Worm (Caenorhabditis elegans) whole organism, L3 larva: ENCODE data around the gene F54F7.3.

Experiments used
- R02D3.7 ChIP-seq: fragments of 150-350 bp; optimal IDR thresholded peaks from 2 replicates; lab custom pipeline; 2014; ENCODE audit warnings: missing biosample characterization, missing genetic modification characterization
- ZK546.5 ChIP-seq: sonication (generic microtip); optimal IDR thresholded peaks from 2 replicates; lab custom pipeline; 2017; ENCODE audit warnings: missing biosample characterization, missing genetic modification characterization
- aly-2 ChIP-seq: fragments of 150-350 bp; optimal IDR thresholded peaks from 2 replicates; lab custom pipeline; 2014; ENCODE audit warnings: missing biosample characterization, missing genetic modification characterization
- ceh-16 ChIP-seq: sonication (generic microtip); optimal IDR thresholded peaks from 2 replicates; lab custom pipeline; 2017; ENCODE audit warnings: missing biosample characterization, missing genetic modification characterization
- ceh-28 ChIP-seq: fragments of 150-350 bp; optimal IDR thresholded peaks from 2 replicates; lab custom pipeline; 2014; ENCODE audit warnings: missing biosample characterization, missing genetic modification reagents, missing genetic modification characterization
- ceh-82 ChIP-seq: fragments of 150-350 bp; optimal IDR thresholded peaks from 2 replicates; lab custom pipeline; 2014; ENCODE audit warnings: missing biosample characterization, missing genetic modification characterization
- daf-12 ChIP-seq: fragments of 150-350 bp; optimal IDR thresholded peaks from 2 replicates; lab custom pipeline; 2014; ENCODE audit warnings: missing biosample characterization, missing genetic modification reagents, missing genetic modification characterization
- egl-27 ChIP-seq: sonication (generic microtip); optimal IDR thresholded peaks from 4 replicates; lab custom pipeline; 2017; ENCODE audit warnings: missing biosample characterization, missing genetic modification reagents, missing genetic modification characterization
- egl-5 ChIP-seq: fragments of 150-350 bp; optimal IDR thresholded peaks from 2 replicates; lab custom pipeline; 2017; ENCODE audit warnings: missing biosample characterization, missing genetic modification reagents, missing genetic modification characterization, inconsistent platforms
- elt-2 ChIP-seq: sonication (generic microtip); optimal IDR thresholded peaks from 2 replicates; lab custom pipeline; 2016; ENCODE audit warnings: missing genetic modification reagents, mild to moderate bottlenecking, missing genetic modification characterization, missing compliant biosample characterization
- eor-1 ChIP-seq, 2 experiments: fragments of 150-350 bp; optimal IDR thresholded peaks; 2 replicates each; lab custom pipeline; 2014 to 2018; ENCODE audit warnings: missing biosample characterization in 2 of 2, missing genetic modification characterization in 2 of 2
- fkh-10 ChIP-seq: sonication (generic microtip); optimal IDR thresholded peaks from 2 replicates; lab custom pipeline; 2017; ENCODE audit warnings: missing biosample characterization, missing genetic modification reagents, missing genetic modification characterization
- fkh-2 ChIP-seq: fragments of 150-350 bp; optimal IDR thresholded peaks from 2 replicates; lab custom pipeline; 2014; ENCODE audit warnings: missing biosample characterization, missing genetic modification reagents, missing genetic modification characterization
- fos-1 ChIP-seq: fragments of 150-350 bp; optimal IDR thresholded peaks from 2 replicates; lab custom pipeline; 2014; ENCODE audit warnings: missing biosample characterization, missing genetic modification characterization
- hmg-11 ChIP-seq: sonication (generic microtip); optimal IDR thresholded peaks from 2 replicates; lab custom pipeline; 2016; ENCODE audit warnings: missing genetic modification characterization, missing compliant biosample characterization
- jun-1 ChIP-seq: fragments of 150-350 bp; optimal IDR thresholded peaks from 2 replicates; lab custom pipeline; 2014; ENCODE audit warnings: missing biosample characterization, missing genetic modification reagents, missing genetic modification characterization
- lin-15B ChIP-seq: fragments of 150-350 bp; optimal IDR thresholded peaks from 2 replicates; lab custom pipeline; 2014; ENCODE audit warnings: missing biosample characterization, missing genetic modification characterization
- lin-39 ChIP-seq: fragments of 150-350 bp; optimal IDR thresholded peaks from 2 replicates; lab custom pipeline; 2018; ENCODE audit warnings: missing biosample characterization, missing genetic modification reagents, missing genetic modification characterization
- mdl-1 ChIP-seq: fragments of 150-350 bp; optimal IDR thresholded peaks from 2 replicates; lab custom pipeline; 2014; ENCODE audit warnings: missing biosample characterization, missing genetic modification characterization
- mml-1 ChIP-seq: fragments of 150-350 bp; sonication (generic microtip); optimal IDR thresholded peaks from 3 replicates; lab custom pipeline; 2014; ENCODE audit warnings: missing biosample characterization, missing genetic modification characterization
- nfya-1 ChIP-seq: sonication (generic microtip); optimal IDR thresholded peaks from 2 replicates; lab custom pipeline; 2017; ENCODE audit warnings: missing genetic modification characterization, mild to moderate bottlenecking, missing compliant biosample characterization, antibody characterized with exemption, moderate library complexity; ENCODE audit not compliant: insufficient read depth
- nhr-11 ChIP-seq: fragments of 150-350 bp; optimal IDR thresholded peaks from 2 replicates; lab custom pipeline; 2014; ENCODE audit warnings: missing biosample characterization, missing genetic modification characterization
- nhr-12 ChIP-seq: fragments of 150-350 bp; optimal IDR thresholded peaks from 2 replicates; lab custom pipeline; 2014; ENCODE audit warnings: missing biosample characterization, missing genetic modification characterization
- nhr-23 ChIP-seq: fragments of 150-350 bp; optimal IDR thresholded peaks from 2 replicates; lab custom pipeline; 2014; ENCODE audit warnings: missing biosample characterization, missing genetic modification reagents, missing genetic modification characterization
- nhr-237 ChIP-seq: fragments of 150-350 bp; optimal IDR thresholded peaks from 2 replicates; lab custom pipeline; 2014; ENCODE audit warnings: missing biosample characterization, missing genetic modification characterization
- nhr-25 ChIP-seq: sonication (generic microtip); optimal IDR thresholded peaks from 2 replicates; lab custom pipeline; 2017; ENCODE audit warnings: missing biosample characterization, missing genetic modification characterization
- nhr-28 ChIP-seq: fragments of 150-350 bp; optimal IDR thresholded peaks from 2 replicates; lab custom pipeline; 2014; ENCODE audit warnings: missing biosample characterization, missing genetic modification characterization
- nhr-43 ChIP-seq: sonication (generic microtip); optimal IDR thresholded peaks from 2 replicates; lab custom pipeline; 2016; ENCODE audit warnings: mild to moderate bottlenecking, missing genetic modification characterization, missing compliant biosample characterization; ENCODE audit not compliant: poor library complexity, severe bottlenecking
- nhr-67 ChIP-seq: fragments of 150-350 bp; optimal IDR thresholded peaks from 2 replicates; lab custom pipeline; 2014; ENCODE audit warnings: missing biosample characterization, missing genetic modification characterization
- nhr-76 ChIP-seq: fragments of 150-350 bp; sonication (generic microtip); optimal IDR thresholded peaks from 5 replicates; lab custom pipeline; 2014; ENCODE audit warnings: missing biosample characterization, missing genetic modification characterization
- pha-4 ChIP-seq: fragments of 150-350 bp; optimal IDR thresholded peaks from 2 replicates; lab custom pipeline; 2014; ENCODE audit warnings: missing biosample characterization, missing genetic modification reagents, missing genetic modification characterization
- pqm-1 ChIP-seq: fragments of 150-350 bp; optimal IDR thresholded peaks from 2 replicates; lab custom pipeline; 2017; ENCODE audit warnings: missing biosample characterization, missing genetic modification characterization, inconsistent platforms
- skn-1 ChIP-seq: fragments of 150-350 bp; optimal IDR thresholded peaks from 2 replicates; lab custom pipeline; 2014; ENCODE audit warnings: missing biosample characterization, missing genetic modification characterization
- snpc-4 ChIP-seq: fragments of 150-350 bp; optimal IDR thresholded peaks from 2 replicates; lab custom pipeline; 2014; ENCODE audit warnings: missing biosample characterization, missing genetic modification characterization
- unc-62 ChIP-seq: fragments of 150-350 bp; sonication (generic microtip); optimal IDR thresholded peaks from 4 replicates; lab custom pipeline; 2014; ENCODE audit warnings: missing biosample characterization, missing genetic modification reagents, missing genetic modification characterization
- ztf-11 ChIP-seq: fragments of 150-350 bp; optimal IDR thresholded peaks from 2 replicates; lab custom pipeline; 2014; ENCODE audit warnings: missing biosample characterization, missing genetic modification characterization
- ztf-4 ChIP-seq: fragments of 150-350 bp; optimal IDR thresholded peaks from 2 replicates; lab custom pipeline; 2014; ENCODE audit warnings: missing biosample characterization, missing genetic modification characterization

F54F7.3 gene

ce11 chrX:11863307-11863706, 13.3 kb upstream of the F54F7.3 start, which contains the start of gene F54F7.10:
F54F7.10 (plus strand) TSS chrX:11863607.
- no peak for TF ChIP-seq ZK546.5 (tag; lab: Kevin White, UChicago)
- no peak for TF ChIP-seq egl-27
- no peak for TF ChIP-seq pqm-1 (tag; lab: Kevin White, UChicago)
- TF ChIP-seq lin-39 (tag; lab: Kevin White, UChicago), result no peak
- no peak for TF ChIP-seq fos-1 (tag; lab: Kevin White, UChicago)
- no peak for TF ChIP-seq mdl-1
- TF ChIP-seq nhr-237 (tag; lab: Kevin White, UChicago), result no peak
- no peak for TF ChIP-seq daf-12 (tag; lab: Kevin White, UChicago)
- TF ChIP-seq eor-1 (tag; optimal IDR thresholded peaks at IDR 0.05; lab: Kevin White, UChicago), result no peak
- TF ChIP-seq elt-2 (tag; lab: Kevin White, UChicago), result no peak
- no peak for TF ChIP-seq nhr-11 (tag; lab: Kevin White, UChicago)
- TF ChIP-seq nfya-1, result no peak

- TF ChIP-seq nhr-237 (tag; lab: Kevin White, UChicago) (no peak), R02D3.7 (tag; lab: Kevin White, UChicago) (no peak), ztf-4 (tag; lab: Kevin White, UChicago) (no peak), mml-1 (tag; lab: Kevin White, UChicago) (no peak), ceh-82 (tag; lab: Kevin White, UChicago) (no peak), nhr-43 (no peak), snpc-4 (tag; lab: Kevin White, UChicago) (no peak), jun-1 (tag; lab: Kevin White, UChicago) (no peak), ceh-28 (tag; lab: Kevin White, UChicago) (no peak), unc-62 (GFP tag; lab: Kevin White, UChicago) (no peak), skn-1 (tag; lab: Kevin White, UChicago) (no peak), pha-4 (tag; lab: Kevin White, UChicago) (no peak), aly-2 (no peak), fkh-10 (GFP tag; lab: Kevin White, UChicago) (no peak), nhr-28 (tag; lab: Kevin White, UChicago) (no peak), pqm-1 (tag; lab: Kevin White, UChicago) (no peak), nhr-76 (tag; lab: Kevin White, UChicago) (no peak), ceh-16 (tag; lab: Kevin White, UChicago) (no peak)
Observed at ce11 chrX:11857178-11857577, 7.2 kb upstream of the F54F7.3 start, which contains the start of gene mes-1. mes-1 (plus strand) TSS chrX:11857478.

ce11 chrX:11856214-11856613, 6.2 kb upstream of the F54F7.3 start:
- TF ChIP-seq fkh-2 (tag; lab: Kevin White, UChicago), result no peak
- no peak for TF ChIP-seq nfya-1
- TF ChIP-seq ztf-4 (tag; lab: Kevin White, UChicago), result no peak
- no peak for TF ChIP-seq jun-1 (tag; lab: Kevin White, UChicago)
- TF ChIP-seq egl-5 (tag; lab: Kevin White, UChicago), result no peak
- no peak for TF ChIP-seq nhr-43
- TF ChIP-seq nhr-23, result no peak
- TF ChIP-seq unc-62 (GFP tag; lab: Kevin White, UChicago), result no peak
- no peak for TF ChIP-seq nhr-28 (tag; lab: Kevin White, UChicago)
- TF ChIP-seq lin-15B (tag; lab: Kevin White, UChicago), result no peak
- TF ChIP-seq nhr-67 (tag; lab: Kevin White, UChicago), result no peak
- TF ChIP-seq daf-12 (tag; lab: Kevin White, UChicago), result no peak

ce11 chrX:11854903-11855302, 4.9 kb upstream of the F54F7.3 start, which contains the start of gene F54F7.8:
F54F7.8 (minus strand) TSS chrX:11855003.
- no peak for TF ChIP-seq nhr-23
- TF ChIP-seq nhr-237 (tag; lab: Kevin White, UChicago), result no peak
- no peak for TF ChIP-seq nhr-12 (tag; lab: Kevin White, UChicago)
- no peak for TF ChIP-seq hmg-11 (tag; lab: Kevin White, UChicago)

- peak; percentile 67 for TF ChIP-seq elt-2 (tag; lab: Kevin White, UChicago)
- TF ChIP-seq hmg-11 (tag; lab: Kevin White, UChicago), result no peak
- TF ChIP-seq ztf-11, result no peak
- TF ChIP-seq fkh-10 (GFP tag; lab: Kevin White, UChicago), result no peak
- TF ChIP-seq nhr-76 (tag; lab: Kevin White, UChicago), result no peak
- TF ChIP-seq nhr-12 (tag; lab: Kevin White, UChicago), result no peak
- no peak for TF ChIP-seq nhr-25 (tag; lab: Kevin White, UChicago)
- peak; percentile 56 for TF ChIP-seq pqm-1 (tag; lab: Kevin White, UChicago)
- TF ChIP-seq fos-1 (tag; lab: Kevin White, UChicago), result no peak
- no peak for TF ChIP-seq daf-12 (tag; lab: Kevin White, UChicago)
- TF ChIP-seq, all 47 proteins: peak for 2
Observed at ce11 chrX:11854432-11854831, 4.5 kb upstream of the F54F7.3 start.
